Worm (Caenorhabditis elegans) whole organism, midembryonic: Measurements from ENCODE around the gene F48E8.4.

Experiments
- T22C8.4 ChIP-seq: fragments of 200-800 bp; sonication (Bioruptor generic); IDR thresholded peaks from 2 replicates; pipeline ENCODE4 v1.3.6; 2022; ENCODE audit warnings: missing genetic modification characterization, missing compliant biosample characterization
- cog-1 ChIP-seq: sonication (generic microtip); optimal IDR thresholded peaks from 2 replicates; lab custom pipeline; 2016; ENCODE audit warnings: missing genetic modification characterization, missing compliant biosample characterization
- flt-1 ChIP-seq: fragments of 200-800 bp; sonication (Bioruptor generic); IDR thresholded peaks from 2 replicates; pipeline ENCODE4 v1.3.6; 2022; ENCODE audit warnings: missing genetic modification characterization, missing compliant biosample characterization
- klf-2 ChIP-seq: fragments of 200-800 bp; sonication (Bioruptor generic); conservative IDR thresholded peaks from 2 replicates; pipeline ENCODE4 v1.3.6; 2022; ENCODE audit warnings: missing genetic modification reagents, missing genetic modification characterization, missing compliant biosample characterization
- med-1 ChIP-seq: sonication (generic microtip); optimal IDR thresholded peaks from 2 replicates; lab custom pipeline; 2017; ENCODE audit warnings: missing genetic modification characterization, mild to moderate bottlenecking, missing compliant biosample characterization, antibody characterized with exemption, missing genetic modification reagents; ENCODE audit not compliant: insufficient read depth
- ref-1 ChIP-seq: fragments of 200-800 bp; sonication (Bioruptor generic); conservative IDR thresholded peaks from 2 replicates; pipeline ENCODE4 v1.3.6; 2022; ENCODE audit warnings: missing genetic modification reagents, missing genetic modification characterization, missing compliant biosample characterization
- tab-1 ChIP-seq: fragments of 200-800 bp; sonication (Bioruptor generic); IDR thresholded peaks from 2 replicates; pipeline ENCODE4 v1.3.6; 2022; ENCODE audit warnings: missing genetic modification characterization, missing compliant biosample characterization
- ztf-23 ChIP-seq: fragments of 200-800 bp; sonication (Bioruptor generic); IDR thresholded peaks from 2 replicates; pipeline ENCODE4 v1.3.6; 2022; ENCODE audit warnings: missing genetic modification reagents, missing genetic modification characterization, missing compliant biosample characterization
- ztf-29 ChIP-seq: fragments of 200-800 bp; sonication (Bioruptor generic); IDR thresholded peaks from 2 replicates; pipeline ENCODE4 v1.3.6; 2022; ENCODE audit warnings: missing genetic modification reagents, missing genetic modification characterization, missing compliant biosample characterization

Gene F48E8.4

ce11 chrIII:5501358-5502287, 48.2 kb downstream of the F48E8.4 start, which contains the start of gene R02F2.1:
Gene R02F2.1, plus strand, starts transcription at chrIII:5501885.
- TF ChIP-seq med-1 (GFP tag; lab: Kevin White, UChicago) (no peak), tab-1 (no peak), ztf-29 (GFP tag; lab: Robert Waterston, UW) (no peak), flt-1 (GFP tag; lab: Robert Waterston, UW) (no peak), ztf-23 (no peak), T22C8.4 (GFP tag; lab: Robert Waterston, UW) (no peak)

DNA sequence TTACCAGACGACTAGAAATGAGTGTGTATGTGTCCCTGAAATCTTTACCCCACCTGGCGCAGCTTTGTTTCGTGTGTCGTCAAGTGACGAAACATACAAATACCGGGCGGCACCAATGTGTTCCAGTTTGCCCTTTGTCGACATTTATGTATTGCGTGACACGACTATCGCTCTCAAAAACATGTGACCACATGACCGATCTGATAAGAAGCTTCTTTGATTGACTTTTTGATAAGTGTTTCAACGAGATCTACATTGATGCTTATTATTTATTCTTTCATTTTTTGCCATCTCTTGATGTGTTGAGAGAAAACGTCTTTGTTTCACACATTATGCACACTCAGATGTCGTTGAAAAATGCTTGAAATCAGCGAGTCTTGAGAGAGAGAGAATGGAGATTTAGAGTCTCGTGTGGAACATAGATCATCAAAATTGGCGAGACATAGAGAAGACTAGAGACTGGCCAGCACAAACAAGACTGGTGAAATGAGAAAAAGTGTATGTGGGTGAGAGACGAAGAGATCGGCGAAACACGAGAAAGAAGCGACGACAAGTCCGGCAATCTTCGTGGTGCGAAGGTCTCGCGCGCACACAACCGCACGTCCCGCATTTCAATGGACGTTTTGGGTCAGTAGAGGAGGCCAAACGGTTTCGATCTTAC, 49.7 kb downstream of the F48E8.4 start:
- TF ChIP-seq cog-1 (tag; lab: Kevin White, UChicago) (peak; percentile 56), ref-1 (GFP tag; lab: Robert Waterston, UW) (peak; percentile 43; the same call in 1 of the 2 replicates), ztf-23 (no peak)

- TF ChIP-seq flt-1 (GFP tag; lab: Robert Waterston, UW) (no peak), T22C8.4 (GFP tag; lab: Robert Waterston, UW) (no peak), ztf-23 (no peak), med-1 (GFP tag; lab: Kevin White, UChicago) (no peak), cog-1 (tag; lab: Kevin White, UChicago) (no peak)
Measured at ce11 chrIII:5503669-5504068, 50.3 kb downstream of the F48E8.4 start.

ce11 chrIII:5504164-5504563, 50.8 kb downstream of the F48E8.4 start:
- TF ChIP-seq flt-1 (GFP tag; lab: Robert Waterston, UW) (0 out of 2 replicates have a peak, but pooled peaks have one; percentile 16), T22C8.4 (GFP tag; lab: Robert Waterston, UW) (no peak)

DNA sequence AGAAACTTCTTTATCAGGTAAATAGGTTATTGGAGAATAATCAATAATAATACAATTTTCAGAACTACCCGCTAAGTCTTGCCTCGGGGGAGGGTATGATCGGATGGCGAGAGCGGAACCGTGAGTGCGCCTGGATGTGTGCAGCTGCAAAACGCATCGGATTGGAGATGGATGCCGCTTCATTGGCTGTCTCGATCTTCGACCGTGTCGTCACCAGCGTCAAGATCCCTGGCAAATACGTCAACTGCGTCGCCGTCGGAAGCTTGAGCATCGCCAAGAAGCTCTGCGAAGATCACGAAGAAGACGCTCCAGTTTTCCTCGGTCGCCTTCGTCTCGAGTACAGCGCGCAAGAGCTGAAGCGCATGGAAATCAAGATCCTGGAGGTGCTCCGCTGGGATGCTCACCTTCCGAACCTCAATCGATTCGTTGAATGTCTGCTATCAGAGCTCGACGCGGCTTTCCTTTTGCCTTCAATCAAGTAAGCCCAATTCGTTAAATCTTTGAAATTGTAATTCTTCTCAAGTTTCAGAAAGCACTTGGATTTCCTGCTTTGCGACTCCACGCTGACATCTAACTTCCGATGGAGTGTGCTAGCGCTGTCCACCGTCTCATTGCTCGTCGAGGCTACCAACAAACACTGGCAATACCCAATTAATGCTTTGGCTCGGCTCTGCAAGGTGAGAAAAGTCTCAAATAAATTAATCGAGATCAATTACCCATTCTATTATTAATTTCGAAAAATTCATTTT, 51.5 kb downstream of the F48E8.4 start:
- TF ChIP-seq flt-1 (GFP tag; lab: Robert Waterston, UW) (0 out of 2 replicates have a peak, but pooled peaks have one; percentile 54), cog-1 (tag; lab: Kevin White, UChicago) (no peak)

DNA sequence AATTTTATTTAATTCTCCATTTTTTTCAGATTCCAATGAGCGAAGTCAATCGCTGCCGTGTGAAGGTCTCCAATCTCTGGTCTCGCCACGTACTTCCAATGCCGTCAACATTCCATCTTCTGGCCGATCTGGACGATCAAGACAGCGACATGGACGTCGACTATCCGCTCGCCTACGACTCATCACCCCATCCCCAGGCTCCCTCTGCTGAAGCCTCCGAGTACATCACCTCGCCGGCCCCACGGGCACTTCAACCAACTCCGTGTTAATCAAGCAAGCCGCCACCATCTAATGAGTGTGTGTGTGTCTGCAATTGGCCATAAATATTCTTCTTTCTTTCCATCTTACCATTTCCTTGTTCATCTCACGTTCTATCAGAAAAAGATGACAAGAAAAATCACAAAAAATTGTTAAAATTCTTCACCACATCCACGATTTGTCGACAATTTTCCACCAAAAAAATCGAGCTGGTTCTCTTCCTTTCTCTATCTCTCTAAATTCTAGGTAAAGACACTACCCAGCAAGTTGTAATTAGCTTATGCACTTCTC, 52.2 kb downstream of the F48E8.4 start:
- TF ChIP-seq tab-1, result 0 out of 2 replicates have a peak, but pooled peaks have one; percentile 9
- no peak for TF ChIP-seq flt-1 (GFP tag; lab: Robert Waterston, UW)

DNA sequence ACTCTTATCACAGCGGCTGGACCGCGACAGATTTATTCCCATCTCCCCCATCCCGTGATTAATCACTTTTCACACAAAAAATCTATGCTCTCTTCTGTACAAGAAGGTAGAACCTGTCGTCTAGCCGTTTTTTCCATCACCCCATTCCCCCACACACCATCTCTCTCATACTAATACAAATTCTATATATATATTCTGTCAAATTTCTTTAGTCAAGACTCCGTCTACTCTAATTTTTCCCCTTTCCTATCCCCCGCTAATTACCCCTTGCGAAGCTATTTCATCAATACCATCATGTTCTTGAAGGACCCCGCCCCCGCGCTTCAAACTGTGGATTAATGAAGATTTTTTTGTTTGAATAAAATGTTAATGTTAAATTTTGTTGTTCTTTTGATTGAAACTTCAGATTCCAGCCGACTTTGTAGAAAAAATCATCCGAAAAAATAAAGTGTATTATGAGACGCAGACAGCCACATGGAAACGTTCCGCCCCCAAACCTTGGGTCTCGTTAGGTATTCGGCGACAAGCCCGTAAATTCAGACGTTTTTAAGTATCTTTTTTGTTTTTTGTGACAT, 52.7 kb downstream of the F48E8.4 start:
- TF ChIP-seq ztf-23 (0 out of 2 replicates have a peak, but pooled peaks have one; percentile 52), ztf-29 (GFP tag; lab: Robert Waterston, UW) (no peak)

DNA sequence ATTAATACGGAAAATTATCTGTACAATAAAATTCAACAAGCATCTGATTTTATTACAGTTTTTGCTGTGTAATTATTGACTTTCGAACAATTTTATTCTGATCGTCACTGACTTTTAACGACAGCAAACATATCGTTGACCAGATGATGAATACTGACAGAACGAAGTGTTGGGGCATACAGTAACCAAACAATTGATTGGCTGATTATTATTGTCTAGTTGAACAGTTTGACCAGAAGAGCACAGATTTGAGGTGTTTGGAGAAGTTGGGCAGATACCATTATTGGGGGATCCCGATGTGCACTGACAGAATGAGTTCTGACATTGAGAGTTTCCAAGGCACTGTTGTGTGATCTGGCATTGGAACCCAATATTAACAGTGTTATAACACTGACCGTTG, 53.5 kb downstream of the F48E8.4 start:
- no peak for TF ChIP-seq med-1 (GFP tag; lab: Kevin White, UChicago)
- TF ChIP-seq ref-1 (GFP tag; lab: Robert Waterston, UW), result no peak
- no peak for TF ChIP-seq T22C8.4 (GFP tag; lab: Robert Waterston, UW)

- TF ChIP-seq cog-1 (tag; lab: Kevin White, UChicago) (no peak), ztf-23 (no peak), flt-1 (GFP tag; lab: Robert Waterston, UW) (no peak), med-1 (GFP tag; lab: Kevin White, UChicago) (no peak), klf-2 (GFP tag; lab: Robert Waterston, UW) (no peak), ref-1 (GFP tag; lab: Robert Waterston, UW) (no peak), tab-1 (no peak), ztf-29 (GFP tag; lab: Robert Waterston, UW) (no peak), T22C8.4 (GFP tag; lab: Robert Waterston, UW) (no peak)
Measured at ce11 chrIII:5508669-5509068, 55.3 kb downstream of the F48E8.4 start, which contains the start of gene D1044.7. Gene D1044.7, minus strand, starts transcription at chrIII:5508769.
